Worm (Caenorhabditis elegans) whole organism, L3 larva: ENCODE data around the gene nhr-185.

Experiments
- ZK546.5 ChIP-seq: sonication (generic microtip); optimal IDR thresholded peaks from 2 replicates; lab custom pipeline; 2017; ENCODE audit warnings: missing biosample characterization, missing genetic modification characterization
- ceh-16 ChIP-seq: sonication (generic microtip); optimal IDR thresholded peaks from 2 replicates; lab custom pipeline; 2017; ENCODE audit warnings: missing biosample characterization, missing genetic modification characterization
- ceh-82 ChIP-seq: fragments of 150-350 bp; optimal IDR thresholded peaks from 2 replicates; lab custom pipeline; 2014; ENCODE audit warnings: missing biosample characterization, missing genetic modification characterization
- fkh-10 ChIP-seq: sonication (generic microtip); optimal IDR thresholded peaks from 2 replicates; lab custom pipeline; 2017; ENCODE audit warnings: missing biosample characterization, missing genetic modification reagents, missing genetic modification characterization
- lin-39 ChIP-seq: fragments of 150-350 bp; optimal IDR thresholded peaks from 2 replicates; lab custom pipeline; 2018; ENCODE audit warnings: missing biosample characterization, missing genetic modification reagents, missing genetic modification characterization
- mdl-1 ChIP-seq: fragments of 150-350 bp; optimal IDR thresholded peaks from 2 replicates; lab custom pipeline; 2014; ENCODE audit warnings: missing biosample characterization, missing genetic modification characterization
- nhr-11 ChIP-seq: fragments of 150-350 bp; optimal IDR thresholded peaks from 2 replicates; lab custom pipeline; 2014; ENCODE audit warnings: missing biosample characterization, missing genetic modification characterization
- nhr-23 ChIP-seq: fragments of 150-350 bp; optimal IDR thresholded peaks from 2 replicates; lab custom pipeline; 2014; ENCODE audit warnings: missing biosample characterization, missing genetic modification reagents, missing genetic modification characterization
- nhr-237 ChIP-seq: fragments of 150-350 bp; optimal IDR thresholded peaks from 2 replicates; lab custom pipeline; 2014; ENCODE audit warnings: missing biosample characterization, missing genetic modification characterization
- tbx-2 ChIP-seq: sonication (generic microtip); optimal IDR thresholded peaks from 2 replicates; lab custom pipeline; 2016; ENCODE audit warnings: mild to moderate bottlenecking, missing genetic modification characterization, missing compliant biosample characterization
- unc-39 ChIP-seq: sonication (generic microtip); optimal IDR thresholded peaks from 4 replicates; lab custom pipeline; 2017; ENCODE audit warnings: missing biosample characterization, missing genetic modification characterization

- TF ChIP-seq lin-39 (no peak), unc-39 (no peak), ceh-16 (no peak), fkh-10 (GFP tag; lab: Kevin White, UChicago) (no peak), nhr-11 (tag; lab: Kevin White, UChicago) (no peak), mdl-1 (tag; lab: Kevin White, UChicago) (no peak), nhr-23 (tag; lab: Kevin White, UChicago) (no peak), nhr-237 (no peak), ceh-82 (tag; lab: Kevin White, UChicago) (no peak), tbx-2 (tag; lab: Kevin White, UChicago) (no peak), ZK546.5 (tag; lab: Kevin White, UChicago) (no peak)
Observed at ce11 chrV:3811541-3811940, 35.6 kb downstream of the nhr-185 start, which contains the start of gene scl-13.
